Fruit fly (Drosophila melanogaster): Measurements from ENCODE around the gene CG16890.
A peak's percentile ranks its signal among the peaks of the same experiment; 100 is the strongest.

The CG16890 gene

DNA sequence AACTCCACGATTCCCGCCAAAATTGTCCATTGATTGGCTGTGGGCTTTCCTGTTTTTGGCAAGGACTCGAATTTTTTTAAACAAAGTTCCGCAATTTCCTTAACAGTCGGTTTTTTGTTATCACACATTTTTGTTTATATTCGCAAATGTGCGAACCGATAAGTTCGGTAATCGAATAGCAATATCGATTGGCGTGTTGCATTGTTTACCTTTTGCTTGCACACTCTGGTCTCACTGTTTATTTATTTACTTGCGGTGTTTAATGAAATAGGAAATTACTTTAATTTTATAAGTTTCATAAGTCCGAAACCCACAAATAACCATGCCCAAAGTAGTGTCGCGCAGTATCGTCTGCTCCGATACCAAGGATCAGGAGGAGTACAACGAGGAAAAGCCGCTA is 27.2 kb upstream of the CG16890 start, which contains the start of the genes Adat1 and CG16865 (continued):
- TF ChIP-seq CG18011 (GFP tag; optimal IDR thresholded peaks at IDR 0.05) (no peak), her (GFP tag; optimal IDR thresholded peaks at IDR 0.05) (no peak), psq (GFP tag; optimal IDR thresholded peaks at IDR 0.05) (no peak), CHES-1-like (GFP tag; optimal IDR thresholded peaks at IDR 0.05) (no peak), dmrt11E (tag; optimal IDR thresholded peaks at IDR 0.05) (no peak), pzg (GFP tag; optimal IDR thresholded peaks at IDR 0.05) (peak; percentile 67), esg (GFP tag; conservative IDR thresholded peaks at IDR 0.05) (no peak), CG8924 (tag; optimal IDR thresholded peaks at IDR 0.05) (no peak), MTF-1 (GFP tag; optimal IDR thresholded peaks at IDR 0.05; ENCODE audit: borderline replicate concordance) (no peak)

DNA sequence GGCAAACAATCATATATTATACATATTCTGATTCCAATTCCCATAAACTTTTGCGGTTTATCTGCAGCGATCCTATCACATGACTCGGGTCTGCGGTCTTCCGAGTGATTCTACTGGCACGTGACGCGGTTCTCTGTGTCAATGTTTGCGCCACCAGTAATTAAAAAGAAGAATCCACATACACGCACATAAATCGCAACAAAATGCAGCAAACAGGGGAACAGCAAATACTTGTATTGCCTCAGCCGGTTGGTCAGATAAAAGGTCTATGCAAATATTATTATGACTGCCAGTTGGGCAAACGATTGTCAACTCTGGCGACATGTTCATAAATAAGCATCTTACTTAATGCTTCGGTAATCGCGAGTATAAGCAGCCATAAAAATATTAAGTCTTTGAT is 23.8 kb upstream of the CG16890 start:
- TF ChIP-seq sens (GFP tag) (peak; percentile 62), CG18764 (GFP tag; optimal IDR thresholded peaks at IDR 0.05) (no peak), cwo (GFP tag; optimal IDR thresholded peaks at IDR 0.05) (peak; percentile 2)

DNA sequence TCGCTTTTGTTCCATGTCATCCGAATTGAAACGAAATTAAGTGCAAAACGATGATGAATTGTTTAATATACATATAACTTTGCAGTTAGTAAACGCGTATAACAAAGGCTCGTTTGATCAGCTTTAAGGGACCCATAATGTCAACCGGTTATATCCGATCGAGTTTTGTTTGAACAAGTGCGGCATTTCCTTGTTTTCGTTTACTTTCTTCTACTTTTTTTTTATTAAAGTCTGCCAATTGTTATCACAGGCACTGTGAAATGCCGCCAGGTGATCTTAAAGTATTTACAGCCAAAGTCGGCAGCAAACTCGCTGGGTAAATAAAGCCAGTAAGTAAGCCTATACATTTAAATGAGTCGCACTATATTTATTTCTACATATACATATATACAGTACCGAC is 23.0 kb upstream of the CG16890 start:
- no peak for TF ChIP-seq sima (GFP tag; optimal IDR thresholded peaks at IDR 0.05)
- TF ChIP-seq pros (GFP tag; optimal IDR thresholded peaks at IDR 0.05): no peak
- TF ChIP-seq Med (GFP tag): peak; percentile 36
- TF ChIP-seq peb (GFP tag; IDR thresholded peaks at IDR 0.05): no peak
- peak; percentile 60 for TF ChIP-seq sens (GFP tag)
- TF ChIP-seq Meics (GFP tag; optimal IDR thresholded peaks at IDR 0.05): no peak

DNA sequence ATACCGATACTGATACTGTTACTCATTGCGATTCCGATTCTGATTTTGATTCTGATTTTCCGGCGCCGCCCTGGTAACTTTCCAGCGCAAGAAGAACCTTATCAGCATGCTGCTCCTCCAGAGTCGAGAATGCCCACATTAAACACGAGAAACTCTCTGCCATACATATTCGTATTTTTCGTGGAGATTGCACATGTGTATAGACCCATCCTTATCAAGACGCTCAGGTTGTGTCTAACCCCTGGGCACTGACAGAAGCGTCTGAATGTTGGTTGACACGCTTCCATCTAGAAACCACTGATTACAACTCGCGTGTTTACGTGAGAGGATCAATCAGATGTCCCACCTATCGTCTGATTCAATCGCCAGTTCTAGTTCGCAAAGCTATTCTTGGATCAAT is 21.0 kb upstream of the CG16890 start:
- TF ChIP-seq HmgZ (tag; optimal IDR thresholded peaks at IDR 0.05): no peak
- peak; percentile 27 for TF ChIP-seq sug (tag; optimal IDR thresholded peaks at IDR 0.05)
- TF ChIP-seq cwo (GFP tag; optimal IDR thresholded peaks at IDR 0.05): peak; percentile 3
- TF ChIP-seq grn (GFP tag; optimal IDR thresholded peaks at IDR 0.05): peak; percentile 25
- no peak for TF ChIP-seq CG1529 (GFP tag; optimal IDR thresholded peaks at IDR 0.05)
- peak; percentile 25 for TF ChIP-seq exex (tag; optimal IDR thresholded peaks at IDR 0.05)

DNA sequence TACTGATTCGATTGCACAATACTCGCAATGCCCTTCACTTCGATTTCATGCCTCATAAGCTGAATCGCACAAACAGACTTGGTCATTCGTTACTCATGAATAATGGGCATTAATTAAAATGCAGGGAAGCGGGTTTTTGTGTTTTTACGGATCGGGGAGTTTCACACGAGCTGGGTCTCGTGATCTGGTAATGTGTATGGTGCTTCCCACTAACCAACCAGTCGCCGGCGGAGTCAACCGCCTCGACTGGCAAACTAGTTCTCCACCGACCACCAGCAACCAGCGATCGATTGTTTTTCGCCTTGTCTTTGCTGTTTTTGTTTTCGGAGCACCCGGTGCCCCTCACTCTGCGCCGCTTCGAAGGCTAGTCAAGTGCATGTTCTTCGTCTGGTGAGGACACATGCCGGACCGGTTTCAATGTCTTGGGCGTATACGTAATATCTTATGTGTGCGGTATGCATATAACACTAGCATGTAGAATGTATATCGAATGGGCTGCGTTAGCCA is 20.5 kb upstream of the CG16890 start:
- TF ChIP-seq CG17328 (GFP tag; IDR thresholded peaks at IDR 0.05) (no peak), Med (GFP tag) (peak; percentile 11), nom (GFP tag; optimal IDR thresholded peaks at IDR 0.05) (peak; percentile 60), dati (GFP tag; IDR thresholded peaks at IDR 0.05) (0 out of 2 replicates have a peak, but pooled peaks have one; percentile 22), CG12236 (GFP tag; optimal IDR thresholded peaks at IDR 0.05) (no peak), sqz (GFP tag; optimal IDR thresholded peaks at IDR 0.05) (peak; percentile 50), crol (GFP tag; IDR thresholded peaks at IDR 0.05) (peak; percentile 20; the same call in 1 of the 2 replicates), cwo (GFP tag; optimal IDR thresholded peaks at IDR 0.05) (peak; percentile 89), chinmo (GFP tag; IDR thresholded peaks at IDR 0.05; ENCODE audit: partially characterized antibody) (peak; percentile 71; the same call in 2 of the 4 replicates), CG4617 (GFP tag; optimal IDR thresholded peaks at IDR 0.05; ENCODE audit: borderline replicate concordance) (no peak), ftz-f1 (GFP tag; optimal IDR thresholded peaks at IDR 0.05) (peak; percentile 14), CG17612 (GFP tag; IDR thresholded peaks at IDR 0.05) (no peak), CG31224 (GFP tag; IDR thresholded peaks at IDR 0.05) (0 out of 2 replicates have a peak, but pooled peaks have one; percentile 7), CG12769 (tag; optimal IDR thresholded peaks at IDR 0.05) (peak; percentile 74), Pdp1 (GFP tag; optimal IDR thresholded peaks at IDR 0.05) (peak in 1 of 2 experiments; percentile 56), CG10274 (GFP tag; optimal IDR thresholded peaks at IDR 0.05) (peak; percentile 89), vvl (GFP tag; IDR thresholded peaks at IDR 0.05) (peak; percentile 65), onecut (GFP tag; IDR thresholded peaks at IDR 0.05) (peak; percentile 46; the same call in 1 of the 2 replicates)
